Worm (Caenorhabditis elegans) whole organism, L4 larva: ENCODE measurements around the gene K08E7.8.

Experiments
- D1046.2 ChIP-seq: fragments of 200-800 bp; sonication (Bioruptor generic); IDR thresholded peaks from 2 replicates; pipeline ENCODE4 v1.3.6; 2022; ENCODE audit warnings: missing genetic modification characterization, missing compliant biosample characterization
- F44E2.7 ChIP-seq: fragments of 200-800 bp; sonication (Bioruptor generic); IDR thresholded peaks from 2 replicates; pipeline ENCODE4 v2.1.2; 2022; ENCODE audit warnings: missing genetic modification characterization, missing compliant biosample characterization
- F49E8.2 ChIP-seq: sonication (generic microtip); optimal IDR thresholded peaks from 2 replicates; lab custom pipeline; 2016; ENCODE audit warnings: missing compliant biosample characterization, mild to moderate bottlenecking, missing genetic modification characterization, borderline replicate concordance
- R02D3.7 ChIP-seq: fragments of 150-350 bp; sonication (generic microtip); optimal IDR thresholded peaks from 3 replicates; lab custom pipeline; 2014; ENCODE audit warnings: missing biosample characterization, missing genetic modification characterization
- T20F7.1 ChIP-seq: fragments of 200-800 bp; sonication (Bioruptor generic); optimal IDR thresholded peaks from 2 replicates; lab custom pipeline; 2018; ENCODE audit warnings: mild to moderate bottlenecking, missing genetic modification characterization, missing compliant biosample characterization
- ZK546.5 ChIP-seq, 2 experiments: sonication (generic microtip); optimal IDR thresholded peaks; 2 replicates each; lab custom pipeline; 2017; ENCODE audit warnings: missing biosample characterization in 2 of 2, missing genetic modification characterization in 2 of 2
- aha-1 ChIP-seq: fragments of 150-350 bp; peaks from one replicate; lab custom pipeline; 2014; ENCODE audit warnings: missing biosample characterization, missing genetic modification characterization
- ama-1 ChIP-seq: fragments of 150-350 bp; optimal IDR thresholded peaks from 2 replicates; lab custom pipeline; 2014; ENCODE audit warnings: inconsistent platforms, mixed read lengths
- ceh-20 ChIP-seq: fragments of 200-800 bp; sonication (Bioruptor generic); IDR thresholded peaks from 2 replicates; pipeline ENCODE4 v1.3.6; 2022; ENCODE audit warnings: missing genetic modification reagents, missing genetic modification characterization, missing compliant biosample characterization
- ces-1 ChIP-seq: fragments of 150-350 bp; sonication (generic microtip); optimal IDR thresholded peaks from 4 replicates; lab custom pipeline; 2014; ENCODE audit warnings: missing biosample characterization, missing genetic modification reagents, missing genetic modification characterization
- dpl-1 ChIP-seq: fragments of 150-350 bp; optimal IDR thresholded peaks from 2 replicates; lab custom pipeline; 2014; ENCODE audit warnings: missing biosample characterization, missing genetic modification reagents, missing genetic modification characterization
- dve-1 ChIP-seq: sonication (generic microtip); optimal IDR thresholded peaks from 2 replicates; lab custom pipeline; 2017; ENCODE audit warnings: antibody characterized with exemption, mild to moderate bottlenecking, missing genetic modification characterization, missing compliant biosample characterization; ENCODE audit not compliant: insufficient read depth
- egl-27 ChIP-seq: sonication (generic microtip); optimal IDR thresholded peaks from 3 replicates; lab custom pipeline; 2017; ENCODE audit warnings: missing biosample characterization, missing genetic modification reagents, missing genetic modification characterization
- egl-43 ChIP-seq: fragments of 200-800 bp; sonication (Bioruptor generic); IDR thresholded peaks from 2 replicates; pipeline ENCODE4 v1.3.6; 2022; ENCODE audit warnings: missing genetic modification reagents, missing genetic modification characterization, missing compliant biosample characterization
- fkh-10 ChIP-seq: fragments of 150-350 bp; optimal IDR thresholded peaks from 2 replicates; lab custom pipeline; 2014; ENCODE audit warnings: missing biosample characterization, missing genetic modification reagents, missing genetic modification characterization
- hif-1 ChIP-seq, 2 experiments: sonication (generic microtip); optimal IDR thresholded peaks; 2 replicates each; lab custom pipeline; 2016 to 2017; ENCODE audit warnings: missing compliant biosample characterization in 2 of 2, missing genetic modification characterization in 2 of 2, missing genetic modification reagents in 2 of 2, missing genotype in 2 of 2, mild to moderate bottlenecking in 1 of 2
- hlh-11 ChIP-seq: fragments of 200-800 bp; sonication (Bioruptor generic); optimal IDR thresholded peaks from 2 replicates; lab custom pipeline; 2018; ENCODE audit warnings: mild to moderate bottlenecking, missing genetic modification characterization, missing compliant biosample characterization
- hlh-30 ChIP-seq: sonication (generic microtip); optimal IDR thresholded peaks from 2 replicates; lab custom pipeline; 2017; ENCODE audit warnings: antibody characterized with exemption, mild to moderate bottlenecking, missing genetic modification characterization, missing compliant biosample characterization; ENCODE audit not compliant: insufficient read depth
- hmg-1.1 ChIP-seq: fragments of 200-800 bp; sonication (Bioruptor generic); IDR thresholded peaks from 2 replicates; pipeline ENCODE4 v1.3.6; 2022; ENCODE audit warnings: missing genetic modification reagents, missing genetic modification characterization, missing compliant biosample characterization
- jun-1 ChIP-seq: fragments of 150-350 bp; optimal IDR thresholded peaks from 2 replicates; lab custom pipeline; 2014; ENCODE audit warnings: missing biosample characterization, missing genetic modification reagents, missing genetic modification characterization
- lin-1 ChIP-seq: fragments of 200-800 bp; sonication (Bioruptor generic); IDR thresholded peaks from 2 replicates; pipeline ENCODE4 v1.3.6; 2022; ENCODE audit warnings: missing genetic modification reagents, missing genetic modification characterization, missing compliant biosample characterization
- lin-38 ChIP-seq: fragments of 200-800 bp; sonication (Bioruptor generic); IDR thresholded peaks from 2 replicates; pipeline ENCODE4 v1.3.6; 2022; ENCODE audit warnings: missing genetic modification reagents, missing genetic modification characterization, missing compliant biosample characterization
- lsy-2 ChIP-seq, 2 experiments: fragments of 150-350 bp in 1 of 2; sonication (generic microtip) in 1 of 2; optimal IDR thresholded peaks; 2 replicates each; lab custom pipeline; 2014 to 2017; ENCODE audit warnings: missing biosample characterization in 2 of 2, missing genetic modification characterization in 2 of 2
- madf-5 ChIP-seq, 2 experiments: fragments of 200-800 bp; sonication (Bioruptor generic); IDR thresholded peaks; 2 replicates each; pipeline ENCODE4 v1.3.6; 2022; ENCODE audit warnings: missing compliant biosample characterization in 2 of 2, missing genetic modification characterization in 2 of 2
- mep-1 ChIP-seq: fragments of 150-350 bp; sonication (generic microtip); optimal IDR thresholded peaks from 3 replicates; lab custom pipeline; 2014; ENCODE audit warnings: missing biosample characterization, missing genetic modification characterization
- mes-2 ChIP-seq: sonication (generic microtip); optimal IDR thresholded peaks from 2 replicates; lab custom pipeline; 2016; ENCODE audit warnings: missing genotype, mild to moderate bottlenecking, missing genetic modification characterization, missing compliant biosample characterization; ENCODE audit not compliant: poor library complexity, severe bottlenecking
- nhr-10 ChIP-seq: fragments of 150-350 bp; optimal IDR thresholded peaks from 2 replicates; lab custom pipeline; 2014; ENCODE audit warnings: missing biosample characterization, missing genetic modification characterization
- nhr-102 ChIP-seq: sonication (generic microtip); optimal IDR thresholded peaks from 2 replicates; lab custom pipeline; 2016; ENCODE audit warnings: mild to moderate bottlenecking, missing genetic modification characterization, moderate library complexity, missing compliant biosample characterization
- nhr-237 ChIP-seq: sonication (generic microtip); optimal IDR thresholded peaks from 2 replicates; lab custom pipeline; 2017; ENCODE audit warnings: missing biosample characterization, missing genetic modification characterization
- nhr-25 ChIP-seq: sonication (generic microtip); optimal IDR thresholded peaks from 2 replicates; lab custom pipeline; 2017; ENCODE audit warnings: missing genetic modification characterization, mild to moderate bottlenecking, missing compliant biosample characterization, antibody characterized with exemption, moderate library complexity, borderline replicate concordance; ENCODE audit not compliant: insufficient read depth
- nhr-28 ChIP-seq: fragments of 150-350 bp; optimal IDR thresholded peaks from 2 replicates; lab custom pipeline; 2014; ENCODE audit warnings: missing biosample characterization, missing genetic modification characterization
- nhr-6 ChIP-seq: fragments of 150-350 bp; optimal IDR thresholded peaks from 2 replicates; lab custom pipeline; 2014; ENCODE audit warnings: missing biosample characterization, missing genetic modification characterization
- nhr-77 ChIP-seq: fragments of 150-350 bp; optimal IDR thresholded peaks from 2 replicates; lab custom pipeline; 2014; ENCODE audit warnings: missing biosample characterization, missing genetic modification characterization
- pha-4 ChIP-seq, 2 experiments: fragments of 150-350 bp in 1 of 2; fragments of 200-800 bp in 1 of 2; sonication (Bioruptor generic) in 1 of 2; IDR thresholded peaks in 1 of 2; optimal IDR thresholded peaks in 1 of 2; 2 replicates each; pipeline versions ENCODE4 v1.3.6 to Lab custom; 2014 to 2022; ENCODE audit warnings: missing genetic modification characterization in 2 of 2, missing genetic modification reagents in 2 of 2, missing biosample characterization in 1 of 2, missing compliant biosample characterization in 1 of 2
- rbr-2 ChIP-seq: sonication (generic microtip); optimal IDR thresholded peaks from 2 replicates; lab custom pipeline; 2016; ENCODE audit warnings: missing genotype, missing genetic modification characterization, missing compliant biosample characterization
- saeg-2 ChIP-seq: fragments of 200-800 bp; sonication (Bioruptor generic); IDR thresholded peaks from 2 replicates; pipeline ENCODE4 v1.3.6; 2022; ENCODE audit warnings: missing genetic modification reagents, missing genetic modification characterization, missing compliant biosample characterization
- snpc-1.2 ChIP-seq: fragments of 200-800 bp; sonication (Bioruptor generic); IDR thresholded peaks from 2 replicates; pipeline ENCODE4 v1.3.6; 2022; ENCODE audit warnings: missing genetic modification reagents, missing genetic modification characterization, missing compliant biosample characterization
- snpc-4 ChIP-seq: fragments of 150-350 bp; optimal IDR thresholded peaks from 2 replicates; lab custom pipeline; 2014; ENCODE audit warnings: missing biosample characterization, missing genetic modification characterization
- vab-7 ChIP-seq: fragments of 200-800 bp; sonication (Bioruptor generic); IDR thresholded peaks from 2 replicates; pipeline ENCODE4 v1.3.6; 2022; ENCODE audit warnings: missing genetic modification reagents, missing genetic modification characterization, missing compliant biosample characterization
- zfp-2 ChIP-seq: sonication (generic microtip); optimal IDR thresholded peaks from 2 replicates; lab custom pipeline; 2016; ENCODE audit warnings: mild to moderate bottlenecking, missing genetic modification characterization, missing compliant biosample characterization
- zip-2 ChIP-seq: fragments of 150-350 bp; optimal IDR thresholded peaks from 2 replicates; lab custom pipeline; 2014; ENCODE audit warnings: missing biosample characterization, missing genetic modification characterization
- ztf-7 ChIP-seq: fragments of 150-350 bp; optimal IDR thresholded peaks from 2 replicates; lab custom pipeline; 2014; ENCODE audit warnings: missing biosample characterization, missing genetic modification characterization

Gene K08E7.8

ce11 chrIV:12558925-12559450, 26.9 kb downstream of the K08E7.8 start, which contains the start of the genes ZK795.2 and ZK795.3:
Gene ZK795.2 (minus strand): TSS chrIV:12558975.
Gene ZK795.3 (plus strand): TSS chrIV:12559365.
- TF ChIP-seq nhr-28 (peak; percentile 0), jun-1 (no peak), ces-1 (GFP tag; lab: Kevin White, UChicago) (no peak), R02D3.7 (no peak), ama-1 (lab: Kevin White, UChicago) (no peak), hlh-30 (tag; lab: Kevin White, UChicago) (peak; percentile 49), dpl-1 (GFP tag; lab: Kevin White, UChicago) (peak; percentile 98), snpc-4 (tag; lab: Kevin White, UChicago) (no peak), T20F7.1 (GFP tag; lab: Kevin White, UChicago) (no peak), egl-43 (GFP tag; lab: Robert Waterston, UW) (no peak), dve-1 (tag; lab: Kevin White, UChicago) (peak; percentile 41), nhr-102 (peak; percentile 19), aha-1 (tag; lab: Kevin White, UChicago) (no peak), F44E2.7 (no peak), egl-27 (tag; lab: Kevin White, UChicago) (no peak), hlh-11 (no peak), nhr-10 (tag; lab: Kevin White, UChicago) (no peak), ZK546.5 (tag; optimal IDR thresholded peaks at IDR 0.05; lab: Kevin White, UChicago) (no peak), mep-1 (peak; percentile 48), pha-4 (GFP tag; IDR thresholded peaks at IDR 0.05; lab: Robert Waterston, UW) (no peak; the same call in 1 of the 2 replicates), pha-4 (tag; optimal IDR thresholded peaks at IDR 0.05; lab: Kevin White, UChicago) (peak; percentile 11), ceh-20 (GFP tag; lab: Robert Waterston, UW) (no peak), lsy-2 (tag; optimal IDR thresholded peaks at IDR 0.05; lab: Kevin White, UChicago) (peak in 1 of 2 experiments; percentile 83), saeg-2 (GFP tag; lab: Robert Waterston, UW) (no peak), zip-2 (tag; lab: Kevin White, UChicago) (no peak), zfp-2 (tag; lab: Kevin White, UChicago) (no peak), mes-2 (tag; lab: Kevin White, UChicago) (peak; percentile 78), snpc-1.2 (GFP tag; lab: Robert Waterston, UW) (no peak), nhr-237 (no peak), nhr-25 (no peak), hif-1 (tag; optimal IDR thresholded peaks at IDR 0.05; lab: Kevin White, UChicago) (no peak), lin-38 (GFP tag; lab: Robert Waterston, UW) (peak; percentile 64), F49E8.2 (tag; lab: Kevin White, UChicago) (no peak), D1046.2 (GFP tag; lab: Robert Waterston, UW) (no peak), fkh-10 (peak; percentile 47), lin-1 (GFP tag; lab: Robert Waterston, UW) (no peak), hmg-1.1 (GFP tag; lab: Robert Waterston, UW) (0 out of 2 replicates have a peak, but pooled peaks have one; percentile 17), rbr-2 (tag; lab: Kevin White, UChicago) (peak; percentile 32), ztf-7 (tag; lab: Kevin White, UChicago) (peak; percentile 29), nhr-77 (tag; lab: Kevin White, UChicago) (no peak), vab-7 (GFP tag; lab: Robert Waterston, UW) (no peak), madf-5 (GFP tag; IDR thresholded peaks at IDR 0.05; lab: Robert Waterston, UW) (no peak), nhr-6 (tag; lab: Kevin White, UChicago) (peak; percentile 71)
